Worm (Caenorhabditis elegans) whole organism, late embryonic: ENCODE results near the gene cyp-29A4.

ENCODE experiments used
- C38D4.7 ChIP-seq: fragments of 200-800 bp; sonication (Bioruptor generic); optimal IDR thresholded peaks from 2 replicates; lab custom pipeline; 2018; ENCODE audit warnings: mild to moderate bottlenecking, missing genetic modification characterization, moderate library complexity, missing compliant biosample characterization
- K02D7.2 ChIP-seq: sonication (generic microtip); optimal IDR thresholded peaks from 2 replicates; lab custom pipeline; 2017; ENCODE audit warnings: mild to moderate bottlenecking, missing genetic modification characterization, missing compliant biosample characterization
- T23F11.4 ChIP-seq: fragments of 200-800 bp; sonication (Bioruptor generic); optimal IDR thresholded peaks from 2 replicates; lab custom pipeline; 2018; ENCODE audit warnings: mild to moderate bottlenecking, missing genetic modification characterization, missing compliant biosample characterization
- ama-1 ChIP-seq: fragments of 150-350 bp; optimal IDR thresholded peaks from 2 replicates; lab custom pipeline; 2014
- ceh-14 ChIP-seq: sonication (generic microtip); optimal IDR thresholded peaks from 2 replicates; lab custom pipeline; 2016; ENCODE audit warnings: missing genotype, missing genetic modification characterization, missing compliant biosample characterization
- ceh-22 ChIP-seq: sonication (generic microtip); optimal IDR thresholded peaks from 2 replicates; lab custom pipeline; 2017; ENCODE audit warnings: missing biosample characterization, missing genetic modification characterization
- ceh-24 ChIP-seq: sonication (generic microtip); optimal IDR thresholded peaks from 2 replicates; lab custom pipeline; 2016; ENCODE audit warnings: mild to moderate bottlenecking, missing genetic modification characterization, missing compliant biosample characterization
- ceh-30 ChIP-seq: fragments of 150-350 bp; optimal IDR thresholded peaks from 2 replicates; lab custom pipeline; 2014; ENCODE audit warnings: missing biosample characterization, missing genetic modification characterization
- ceh-34 ChIP-seq: sonication (generic microtip); optimal IDR thresholded peaks from 2 replicates; lab custom pipeline; 2016; ENCODE audit warnings: mild to moderate bottlenecking, missing genetic modification characterization, missing compliant biosample characterization
- ceh-45 ChIP-seq: fragments of 200-800 bp; sonication (Bioruptor generic); IDR thresholded peaks from 2 replicates; pipeline ENCODE4 v1.3.6; 2022; ENCODE audit warnings: missing genetic modification reagents, missing genetic modification characterization, missing compliant biosample characterization
- ceh-48 ChIP-seq: sonication (generic microtip); optimal IDR thresholded peaks from 2 replicates; lab custom pipeline; 2016; ENCODE audit warnings: missing genetic modification characterization, inconsistent platforms, missing compliant biosample characterization
- ceh-9 ChIP-seq: sonication (generic microtip); optimal IDR thresholded peaks from 2 replicates; lab custom pipeline; 2016; ENCODE audit warnings: mild to moderate bottlenecking, missing genetic modification characterization, inconsistent platforms, missing compliant biosample characterization
- elt-2 ChIP-seq: sonication (generic microtip); optimal IDR thresholded peaks from 2 replicates; lab custom pipeline; 2016; ENCODE audit warnings: missing genetic modification reagents, missing genetic modification characterization, missing compliant biosample characterization
- ets-4 ChIP-seq: sonication (generic microtip); optimal IDR thresholded peaks from 2 replicates; lab custom pipeline; 2016; ENCODE audit warnings: missing genetic modification characterization, missing compliant biosample characterization
- fkh-10 ChIP-seq: fragments of 150-350 bp; optimal IDR thresholded peaks from 2 replicates; lab custom pipeline; 2014; ENCODE audit warnings: missing biosample characterization, missing genetic modification reagents, missing genetic modification characterization
- fkh-6 ChIP-seq: sonication (generic microtip); optimal IDR thresholded peaks from 2 replicates; lab custom pipeline; 2016; ENCODE audit warnings: missing genetic modification characterization, missing compliant biosample characterization
- hlh-13 ChIP-seq: fragments of 200-800 bp; sonication (Bioruptor generic); optimal IDR thresholded peaks from 2 replicates; lab custom pipeline; 2018; ENCODE audit warnings: mild to moderate bottlenecking, missing genetic modification characterization, missing compliant biosample characterization
- hlh-6 ChIP-seq: sonication (generic microtip); optimal IDR thresholded peaks from 2 replicates; lab custom pipeline; 2016; ENCODE audit warnings: missing genotype, missing genetic modification characterization, missing compliant biosample characterization
- hlh-8 ChIP-seq: sonication (generic microtip); optimal IDR thresholded peaks from 2 replicates; lab custom pipeline; 2016; ENCODE audit warnings: missing genotype, missing genetic modification characterization, missing compliant biosample characterization
- lin-11 ChIP-seq: fragments of 200-800 bp; sonication (Bioruptor generic); optimal IDR thresholded peaks from 2 replicates; lab custom pipeline; 2018; ENCODE audit warnings: mild to moderate bottlenecking, missing genetic modification characterization, missing compliant biosample characterization
- mec-3 ChIP-seq: sonication (generic microtip); optimal IDR thresholded peaks from 2 replicates; lab custom pipeline; 2016; ENCODE audit warnings: borderline replicate concordance, missing genetic modification characterization, missing compliant biosample characterization
- nfya-1 ChIP-seq: sonication (generic microtip); optimal IDR thresholded peaks from 2 replicates; lab custom pipeline; 2017; ENCODE audit warnings: missing genetic modification characterization, mild to moderate bottlenecking, missing compliant biosample characterization, antibody characterized with exemption, moderate library complexity
- nhr-11 ChIP-seq: fragments of 150-350 bp; optimal IDR thresholded peaks from 2 replicates; lab custom pipeline; 2014; ENCODE audit warnings: missing biosample characterization, missing genetic modification characterization
- nhr-232 ChIP-seq: sonication (generic microtip); optimal IDR thresholded peaks from 2 replicates; lab custom pipeline; 2016; ENCODE audit warnings: missing genetic modification characterization, missing compliant biosample characterization
- pag-3 ChIP-seq: sonication (generic microtip); optimal IDR thresholded peaks from 2 replicates; lab custom pipeline; 2016; ENCODE audit warnings: missing compliant biosample characterization, missing genetic modification characterization, borderline replicate concordance
- pat-9 ChIP-seq: fragments of 200-800 bp; sonication (Bioruptor generic); optimal IDR thresholded peaks from 2 replicates; lab custom pipeline; 2018; ENCODE audit warnings: mild to moderate bottlenecking, missing genetic modification characterization, moderate library complexity, missing compliant biosample characterization
- pha-2 ChIP-seq: sonication (generic microtip); optimal IDR thresholded peaks from 2 replicates; lab custom pipeline; 2017; ENCODE audit warnings: mild to moderate bottlenecking, missing genetic modification characterization, missing compliant biosample characterization
- pha-4 ChIP-seq: fragments of 150-350 bp; optimal IDR thresholded peaks from 2 replicates; lab custom pipeline; 2018; ENCODE audit warnings: missing biosample characterization, missing genetic modification reagents, missing genetic modification characterization
- rnt-1 ChIP-seq: sonication (generic microtip); optimal IDR thresholded peaks from 2 replicates; lab custom pipeline; 2016; ENCODE audit warnings: missing genetic modification characterization, missing compliant biosample characterization
- sox-2 ChIP-seq: fragments of 200-800 bp; sonication (Bioruptor generic); IDR thresholded peaks from 2 replicates; pipeline ENCODE4 v1.3.6; 2022; ENCODE audit warnings: missing genetic modification reagents, missing genetic modification characterization, missing compliant biosample characterization
- tbx-2 ChIP-seq: sonication (generic microtip); optimal IDR thresholded peaks from 2 replicates; lab custom pipeline; 2016; ENCODE audit warnings: missing genetic modification characterization, missing compliant biosample characterization
- unc-3 ChIP-seq, 2 experiments: fragments of 200-800 bp in 1 of 2; sonication (Bioruptor generic) in 1 of 2; sonication (generic microtip) in 1 of 2; conservative IDR thresholded peaks in 1 of 2; optimal IDR thresholded peaks in 1 of 2; 2 replicates each; pipeline versions ENCODE4 v1.3.6 to Lab custom; 2016 to 2022; ENCODE audit warnings: missing compliant biosample characterization in 2 of 2, missing genetic modification characterization in 2 of 2, missing genetic modification reagents in 1 of 2
- unc-42 ChIP-seq: sonication (generic microtip); optimal IDR thresholded peaks from 2 replicates; lab custom pipeline; 2016; ENCODE audit warnings: missing genotype, missing genetic modification characterization, missing compliant biosample characterization

The cyp-29A4 gene

DNA sequence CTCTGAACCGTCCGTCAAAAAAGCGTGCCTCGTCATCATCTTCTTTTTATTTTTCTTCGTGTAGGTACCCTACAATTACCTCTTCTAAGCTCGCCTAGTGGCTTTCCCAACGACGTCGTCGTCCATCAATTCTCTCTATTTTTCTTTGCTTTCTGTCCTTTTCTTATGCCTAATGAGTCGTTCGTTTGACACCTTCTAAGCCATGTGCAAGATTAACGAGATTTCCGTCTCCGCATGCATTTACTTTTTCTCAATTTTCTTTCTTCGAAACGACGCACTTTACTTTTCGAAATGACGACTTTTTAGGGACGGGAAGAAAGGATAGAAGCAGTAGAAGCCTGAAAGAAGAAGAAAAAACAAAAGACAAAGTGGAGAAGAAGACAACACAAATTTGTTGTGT, 11.8 kb downstream of the cyp-29A4 start, which contains the start of gene ZK287.1:
TSS of gene ZK287.1 (plus strand) at position 301 of the 400 bp plus-strand sequence.
- TF ChIP-seq fkh-10 = peak; percentile 3
- peak; percentile 17 for TF ChIP-seq unc-42 (tag; lab: Kevin White, UChicago)
- no peak for TF ChIP-seq sox-2 (GFP tag; lab: Robert Waterston, UW)
- no peak for TF ChIP-seq fkh-6 (tag; lab: Kevin White, UChicago)
- TF ChIP-seq nhr-11 (tag; lab: Kevin White, UChicago) = no peak
- TF ChIP-seq hlh-6 (tag; lab: Kevin White, UChicago) = no peak
- TF ChIP-seq nfya-1 (tag; lab: Kevin White, UChicago) = no peak
- no peak for TF ChIP-seq unc-3 (GFP tag; conservative IDR thresholded peaks at IDR 0.05; lab: Robert Waterston, UW)
- no peak for TF ChIP-seq unc-3 (tag; optimal IDR thresholded peaks at IDR 0.05; lab: Kevin White, UChicago)
- TF ChIP-seq ceh-45 (GFP tag; lab: Robert Waterston, UW) = no peak
- no peak for TF ChIP-seq T23F11.4
- no peak for TF ChIP-seq hlh-13 (GFP tag; lab: Kevin White, UChicago)
- no peak for TF ChIP-seq ceh-22 (tag; lab: Kevin White, UChicago)
- TF ChIP-seq elt-2 (tag; lab: Kevin White, UChicago) = no peak
- no peak for TF ChIP-seq mec-3
- no peak for TF ChIP-seq pha-2 (tag; lab: Kevin White, UChicago)
- TF ChIP-seq lin-11 (tag; lab: Kevin White, UChicago) = no peak

DNA sequence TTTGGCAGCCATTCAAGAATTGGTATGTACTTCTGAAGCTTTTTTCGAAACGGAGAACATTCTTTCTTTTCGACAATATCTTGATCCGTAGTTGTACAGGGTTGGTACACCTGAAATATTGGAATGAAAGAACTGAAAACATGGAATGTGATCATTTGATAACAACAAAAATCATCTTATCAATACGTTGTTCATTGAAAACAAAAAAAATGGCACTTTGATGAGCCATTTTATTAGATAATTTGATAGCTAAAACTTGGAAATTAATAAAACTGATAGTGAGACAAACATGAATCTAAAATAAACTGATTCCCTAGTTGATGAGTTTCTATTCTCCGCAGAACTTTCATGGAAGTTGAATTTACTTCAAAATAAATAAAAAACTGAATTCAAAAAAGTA, 17.9 kb downstream of the cyp-29A4 start:
- TF ChIP-seq K02D7.2 (tag; lab: Kevin White, UChicago) = no peak
- TF ChIP-seq pha-2 (tag; lab: Kevin White, UChicago) = no peak
- TF ChIP-seq unc-3 (GFP tag; conservative IDR thresholded peaks at IDR 0.05; lab: Robert Waterston, UW) = no peak
- TF ChIP-seq unc-3 (tag; optimal IDR thresholded peaks at IDR 0.05; lab: Kevin White, UChicago) = no peak

DNA sequence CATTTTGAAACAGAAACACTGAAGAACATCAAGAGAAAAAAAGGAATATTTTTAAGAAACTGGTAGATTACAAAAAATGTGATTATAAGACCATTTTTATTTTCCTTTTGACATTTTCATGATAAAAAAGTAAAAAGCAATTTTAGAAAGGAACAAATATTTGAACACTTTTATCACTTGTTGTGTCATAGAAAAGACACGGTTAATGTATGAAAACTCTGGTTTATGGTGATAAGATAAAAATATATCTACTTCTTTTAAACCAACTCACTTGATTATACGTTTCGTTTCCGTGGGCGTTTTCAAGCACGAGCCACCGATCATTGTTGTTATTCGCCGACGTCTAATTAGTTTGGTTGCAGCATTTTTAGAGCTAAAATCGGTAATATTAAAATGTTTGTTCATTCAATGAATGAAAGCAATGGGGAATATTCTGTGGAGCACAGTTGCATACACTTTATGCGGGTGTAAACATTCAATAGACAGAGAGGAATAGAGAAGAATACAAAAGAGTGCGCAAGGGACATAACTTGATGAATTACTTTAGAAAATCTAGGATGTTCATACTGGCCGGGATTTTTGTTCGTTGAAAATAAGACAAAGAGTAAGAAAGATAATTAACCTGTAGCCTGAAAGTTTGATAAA, 18.8 kb downstream of the cyp-29A4 start, which contains the start of gene sulp-8:
TSS of gene sulp-8 (minus strand) at position 469 of the 645 bp plus-strand sequence.
- no peak for TF ChIP-seq ceh-34 (tag; lab: Kevin White, UChicago)
- no peak for TF ChIP-seq pag-3 (tag; lab: Kevin White, UChicago)
- TF ChIP-seq ceh-24 (tag; lab: Kevin White, UChicago) = no peak
- no peak for TF ChIP-seq ceh-14 (tag; lab: Kevin White, UChicago)
- no peak for TF ChIP-seq mec-3
- no peak for TF ChIP-seq nfya-1 (tag; lab: Kevin White, UChicago)
- no peak for TF ChIP-seq nhr-232

DNA sequence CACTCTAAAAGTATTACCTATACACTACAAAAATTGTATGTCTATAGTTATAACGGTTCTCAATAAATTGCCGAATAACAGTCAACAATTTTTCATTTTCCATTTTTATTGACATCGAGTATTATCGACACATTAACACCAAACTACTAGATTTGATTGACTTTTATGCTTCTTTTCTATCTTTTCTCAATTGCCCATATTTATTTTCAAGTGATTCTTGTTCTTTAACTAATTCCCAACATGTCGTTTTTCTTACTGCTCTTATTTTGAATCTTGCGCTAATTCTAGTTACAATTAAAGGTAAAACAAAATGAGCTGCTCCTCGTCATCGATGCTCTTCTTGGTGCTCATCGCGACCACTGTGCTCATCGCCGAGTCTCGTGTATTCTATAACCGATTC, 23.4 kb downstream of the cyp-29A4 start, which contains the start of gene cthd-1:
TSS of gene cthd-1 (plus strand) at position 301 of the 400 bp plus-strand sequence.
- TF ChIP-seq rnt-1 (tag; lab: Kevin White, UChicago) = no peak
- TF ChIP-seq nhr-11 (tag; lab: Kevin White, UChicago) = no peak

DNA sequence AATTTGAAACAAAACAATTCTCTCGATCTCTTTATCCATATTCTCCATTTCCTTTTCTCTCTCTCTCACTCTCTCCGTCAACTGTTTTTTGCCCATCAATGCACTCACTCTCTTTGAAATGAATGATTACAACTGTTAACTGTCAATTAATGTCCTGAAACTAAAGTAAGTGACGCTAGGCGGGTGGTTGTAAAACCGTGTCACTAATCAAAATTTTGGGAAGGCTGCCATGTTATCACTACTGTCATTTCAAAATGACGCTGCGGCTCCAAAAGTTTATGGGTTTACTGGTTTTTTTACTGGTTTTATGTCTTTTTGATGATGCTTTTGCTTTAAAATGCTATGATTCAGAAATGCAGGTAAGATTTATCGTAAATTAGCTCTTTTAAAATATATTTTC, 24.6 kb downstream of the cyp-29A4 start, which contains the start of gene ZK287.9:
TSS of gene ZK287.9 (plus strand) at position 192 of the 400 bp plus-strand sequence.
- TF ChIP-seq hlh-8 (tag; lab: Kevin White, UChicago) (no peak), ceh-48 (tag; lab: Kevin White, UChicago) (no peak), ets-4 (tag; lab: Kevin White, UChicago) (no peak), ama-1 (lab: Kevin White, UChicago) (no peak), nhr-11 (tag; lab: Kevin White, UChicago) (no peak)

DNA sequence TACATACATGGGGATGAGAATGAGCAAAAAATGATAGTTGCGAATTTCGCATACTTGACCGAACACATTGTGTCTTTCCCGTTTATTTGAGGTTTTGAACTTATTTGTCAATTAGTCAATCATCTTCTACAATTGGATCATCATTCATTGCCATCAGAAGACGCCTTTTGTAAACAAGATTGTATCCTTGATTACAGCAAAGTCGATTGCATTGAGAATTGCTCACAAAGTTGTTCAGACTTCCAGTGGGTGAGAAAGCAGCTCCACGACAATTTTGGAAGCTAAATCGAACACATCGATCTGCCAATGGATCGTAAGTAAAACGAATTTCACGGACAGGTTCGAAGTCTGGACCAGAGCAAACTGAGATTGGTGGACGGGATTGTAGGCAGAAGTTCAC, 25.7 kb downstream of the cyp-29A4 start:
- no peak for TF ChIP-seq lin-11 (tag; lab: Kevin White, UChicago)
- TF ChIP-seq C38D4.7 (GFP tag; lab: Kevin White, UChicago) = no peak
- TF ChIP-seq tbx-2 = no peak
- TF ChIP-seq pat-9 = no peak
- no peak for TF ChIP-seq ceh-34 (tag; lab: Kevin White, UChicago)
- TF ChIP-seq T23F11.4 = no peak
- TF ChIP-seq pha-4 = no peak
- no peak for TF ChIP-seq ama-1 (lab: Kevin White, UChicago)
- TF ChIP-seq ceh-30 (tag; lab: Kevin White, UChicago) = no peak
- no peak for TF ChIP-seq ceh-9 (tag; lab: Kevin White, UChicago)
- TF ChIP-seq, all 69 proteins: peak for 0
